Worm (Caenorhabditis elegans): ENCODE data around the gene sra-29.

ce11 chrII:6578378-6578777, 2.8 kb upstream of the sra-29 start, which contains the start of gene sra-31:
- TF ChIP-seq sea-1 (GFP tag; conservative IDR thresholded peaks at IDR 0.05) (no peak), tbx-37 (GFP tag; conservative IDR thresholded peaks at IDR 0.05) (no peak)
